Worm (Caenorhabditis elegans) whole organism, L2 larva: ENCODE results near the gene C50B8.6.

Source experiments
- F13H6.1 ChIP-seq: sonication (generic microtip); optimal IDR thresholded peaks from 2 replicates; lab custom pipeline; 2016; ENCODE audit warnings: missing genetic modification characterization, missing compliant biosample characterization
- R02D3.7 ChIP-seq: fragments of 150-350 bp; optimal IDR thresholded peaks from 2 replicates; lab custom pipeline; 2014; ENCODE audit warnings: missing biosample characterization, missing genetic modification characterization
- Y55F3AM.14 ChIP-seq: fragments of 200-800 bp; sonication (Bioruptor generic); optimal IDR thresholded peaks from 2 replicates; lab custom pipeline; 2018; ENCODE audit warnings: mild to moderate bottlenecking, missing genetic modification characterization, missing compliant biosample characterization
- ZK546.5 ChIP-seq: sonication (generic microtip); optimal IDR thresholded peaks from 2 replicates; lab custom pipeline; 2017; ENCODE audit warnings: missing biosample characterization, missing genetic modification characterization
- alr-1 ChIP-seq: fragments of 150-350 bp; optimal IDR thresholded peaks from 2 replicates; lab custom pipeline; 2014; ENCODE audit warnings: missing biosample characterization, missing genetic modification characterization
- aly-2 ChIP-seq: fragments of 150-350 bp; optimal IDR thresholded peaks from 2 replicates; lab custom pipeline; 2014; ENCODE audit warnings: missing biosample characterization, missing genetic modification characterization
- ama-1 ChIP-seq: fragments of 150-350 bp; optimal IDR thresholded peaks from 2 replicates; lab custom pipeline; 2018; ENCODE audit warnings: inconsistent platforms
- blmp-1 ChIP-seq: sonication (generic microtip); optimal IDR thresholded peaks from 2 replicates; lab custom pipeline; 2017; ENCODE audit warnings: missing genetic modification characterization, mild to moderate bottlenecking, missing compliant biosample characterization, antibody characterized with exemption, moderate library complexity; ENCODE audit not compliant: insufficient read depth
- ceh-16 ChIP-seq: fragments of 150-350 bp; optimal IDR thresholded peaks from 2 replicates; lab custom pipeline; 2014; ENCODE audit warnings: missing biosample characterization, missing genetic modification characterization
- ceh-82 ChIP-seq: fragments of 150-350 bp; optimal IDR thresholded peaks from 2 replicates; lab custom pipeline; 2014; ENCODE audit warnings: missing biosample characterization, missing genetic modification characterization
- crh-2 ChIP-seq: sonication (generic microtip); optimal IDR thresholded peaks from 2 replicates; lab custom pipeline; 2017; ENCODE audit warnings: missing biosample characterization, missing genetic modification characterization
- dmd-4 ChIP-seq: sonication (generic microtip); optimal IDR thresholded peaks from 2 replicates; lab custom pipeline; 2017; ENCODE audit warnings: missing biosample characterization, missing genetic modification characterization
- egl-27 ChIP-seq: sonication (generic microtip); optimal IDR thresholded peaks from 3 replicates; lab custom pipeline; 2017; ENCODE audit warnings: missing biosample characterization, missing genetic modification reagents, missing genetic modification characterization
- elt-3 ChIP-seq: sonication (generic microtip); optimal IDR thresholded peaks from 2 replicates; lab custom pipeline; 2017; ENCODE audit warnings: missing biosample characterization, missing genetic modification characterization
- fos-1 ChIP-seq: fragments of 150-350 bp; optimal IDR thresholded peaks from 2 replicates; lab custom pipeline; 2014; ENCODE audit warnings: missing biosample characterization, missing genetic modification characterization
- gmeb-1 ChIP-seq: fragments of 150-350 bp; optimal IDR thresholded peaks from 2 replicates; lab custom pipeline; 2014; ENCODE audit warnings: missing biosample characterization, missing genetic modification characterization
- lin-11 ChIP-seq: fragments of 150-350 bp; sonication (generic microtip); optimal IDR thresholded peaks from 2 replicates; lab custom pipeline; 2014; ENCODE audit warnings: missing biosample characterization, missing genetic modification characterization, inconsistent platforms, mixed read lengths
- lin-39 ChIP-seq: fragments of 150-350 bp; optimal IDR thresholded peaks from 2 replicates; lab custom pipeline; 2014; ENCODE audit warnings: missing biosample characterization, missing genetic modification reagents, missing genetic modification characterization
- lsy-2 ChIP-seq, 2 experiments: fragments of 150-350 bp in 1 of 2; sonication (generic microtip) in 1 of 2; optimal IDR thresholded peaks; 2 replicates each; lab custom pipeline; 2014 to 2017; ENCODE audit warnings: missing biosample characterization in 2 of 2, missing genetic modification characterization in 2 of 2
- mab-5 ChIP-seq: fragments of 150-350 bp; optimal IDR thresholded peaks from 2 replicates; lab custom pipeline; 2014; ENCODE audit warnings: missing biosample characterization, missing genetic modification characterization
- mdl-1 ChIP-seq, 2 experiments: fragments of 150-350 bp in 1 of 2; sonication (generic microtip) in 1 of 2; optimal IDR thresholded peaks; 2 replicates each; lab custom pipeline; 2017; ENCODE audit warnings: missing biosample characterization in 2 of 2, missing genetic modification characterization in 2 of 2
- nhr-10 ChIP-seq: sonication (generic microtip); optimal IDR thresholded peaks from 2 replicates; lab custom pipeline; 2017; ENCODE audit warnings: missing biosample characterization, missing genetic modification characterization
- nhr-129 ChIP-seq: fragments of 150-350 bp; optimal IDR thresholded peaks from 2 replicates; lab custom pipeline; 2014; ENCODE audit warnings: missing biosample characterization, missing genetic modification characterization
- nhr-21 ChIP-seq: fragments of 150-350 bp; optimal IDR thresholded peaks from 2 replicates; lab custom pipeline; 2014; ENCODE audit warnings: missing biosample characterization, missing genetic modification characterization
- nhr-23 ChIP-seq: fragments of 150-350 bp; optimal IDR thresholded peaks from 2 replicates; lab custom pipeline; 2014; ENCODE audit warnings: missing biosample characterization, missing genetic modification reagents, missing genetic modification characterization
- nhr-25 ChIP-seq: fragments of 150-350 bp; sonication (generic microtip); optimal IDR thresholded peaks from 3 replicates; lab custom pipeline; 2014; ENCODE audit warnings: missing biosample characterization, missing genetic modification characterization
- nhr-6 ChIP-seq: fragments of 150-350 bp; optimal IDR thresholded peaks from 2 replicates; lab custom pipeline; 2014; ENCODE audit warnings: missing biosample characterization, missing genetic modification characterization
- skn-1 ChIP-seq: sonication (generic microtip); optimal IDR thresholded peaks from 2 replicates; lab custom pipeline; 2017; ENCODE audit warnings: missing biosample characterization, missing genetic modification characterization
- sma-3 ChIP-seq: sonication (generic microtip); optimal IDR thresholded peaks from 2 replicates; lab custom pipeline; 2016; ENCODE audit warnings: missing genetic modification reagents, missing genetic modification characterization, missing compliant biosample characterization
- sma-9 ChIP-seq, 2 experiments: fragments of 150-350 bp in 1 of 2; sonication (generic microtip) in 1 of 2; optimal IDR thresholded peaks; 2 replicates each; lab custom pipeline; 2014 to 2016; ENCODE audit warnings: missing genetic modification characterization in 2 of 2, mild to moderate bottlenecking in 1 of 2, missing biosample characterization in 1 of 2, missing compliant biosample characterization in 1 of 2, missing genetic modification reagents in 1 of 2, moderate library complexity in 1 of 2
- unc-39 ChIP-seq: fragments of 150-350 bp; optimal IDR thresholded peaks from 2 replicates; lab custom pipeline; 2014; ENCODE audit warnings: missing biosample characterization, missing genetic modification characterization
- unc-55 ChIP-seq: fragments of 150-350 bp; sonication (generic microtip); optimal IDR thresholded peaks from 3 replicates; lab custom pipeline; 2014; ENCODE audit warnings: missing biosample characterization, missing genetic modification reagents, missing genetic modification characterization
- unc-62 ChIP-seq: fragments of 150-350 bp; optimal IDR thresholded peaks from 2 replicates; lab custom pipeline; 2014; ENCODE audit warnings: missing biosample characterization, missing genetic modification reagents, missing genetic modification characterization
- zag-1 ChIP-seq: fragments of 150-350 bp; optimal IDR thresholded peaks from 2 replicates; lab custom pipeline; 2014; ENCODE audit warnings: missing biosample characterization, missing genetic modification characterization
- ztf-11 ChIP-seq: sonication (generic microtip); optimal IDR thresholded peaks from 2 replicates; lab custom pipeline; 2017; ENCODE audit warnings: missing biosample characterization, missing genetic modification characterization

C50B8.6 gene

DNA sequence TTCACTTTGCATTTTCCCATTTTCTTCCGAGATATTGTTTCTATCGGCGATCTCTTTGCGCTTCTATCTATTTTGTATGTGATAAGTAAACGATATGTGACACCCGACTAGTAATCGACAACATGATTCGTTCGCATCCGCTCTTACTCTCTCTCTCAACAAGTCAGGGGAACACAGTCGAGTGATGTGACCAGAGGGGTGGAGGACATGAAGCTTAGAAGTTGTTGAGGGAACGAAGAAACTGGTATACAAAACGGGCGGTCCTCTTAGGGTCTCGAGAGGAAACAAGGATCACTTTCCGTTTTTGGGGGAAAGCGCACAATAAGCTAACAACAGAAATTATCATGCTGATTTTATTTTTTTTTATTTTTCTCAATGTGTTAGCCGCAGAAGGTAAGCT is 14.3 kb downstream of the C50B8.6 start, which contains the start of gene F53F4.4:
Gene F53F4.4, plus strand, starts transcription at position 301 of the 400 bp plus-strand sequence.
- TF ChIP-seq ZK546.5, result no peak
- no peak for TF ChIP-seq elt-3 (tag; lab: Kevin White, UChicago)
- no peak for TF ChIP-seq alr-1 (tag; lab: Kevin White, UChicago)
- TF ChIP-seq lsy-2 (tag; optimal IDR thresholded peaks at IDR 0.05; lab: Kevin White, UChicago), result no peak
- no peak for TF ChIP-seq ztf-11 (tag; lab: Kevin White, UChicago)
- TF ChIP-seq gmeb-1 (tag; lab: Kevin White, UChicago), result no peak
- no peak for TF ChIP-seq F13H6.1 (tag; lab: Kevin White, UChicago)

DNA sequence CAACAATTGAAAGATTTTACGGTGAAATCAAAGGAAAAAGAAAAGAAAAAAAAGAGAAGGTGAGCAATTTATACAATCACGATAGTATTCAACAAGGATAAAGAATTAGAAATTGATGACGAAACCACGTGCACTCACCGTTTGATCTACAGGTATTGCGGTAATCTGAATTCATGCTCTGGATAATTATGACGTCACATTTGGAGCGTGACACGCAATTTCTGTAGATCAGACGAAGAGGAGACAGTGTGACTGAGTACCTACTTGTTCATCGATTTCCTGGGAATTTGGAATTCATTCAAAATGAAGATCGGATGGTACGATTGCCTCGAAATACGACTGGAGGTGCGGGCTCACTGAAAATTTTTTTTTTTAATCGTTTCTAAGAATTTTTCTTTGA is 19.6 kb downstream of the C50B8.6 start:
- TF ChIP-seq skn-1 (tag; lab: Kevin White, UChicago), result no peak
- no peak for TF ChIP-seq lin-39 (tag; lab: Kevin White, UChicago)

ce11 chrV:13600882-13601281 is 22.1 kb downstream of the C50B8.6 start, which contains the start of gene rdy-2:
Gene rdy-2, minus strand, starts transcription at chrV:13600982.
- TF ChIP-seq ceh-16 (tag; lab: Kevin White, UChicago) (no peak), ceh-82 (tag; lab: Kevin White, UChicago) (no peak), unc-39 (tag; lab: Kevin White, UChicago) (no peak), crh-2 (tag; lab: Kevin White, UChicago) (no peak), aly-2 (tag; lab: Kevin White, UChicago) (no peak), nhr-25 (tag; lab: Kevin White, UChicago) (no peak), blmp-1 (tag; lab: Kevin White, UChicago) (no peak), F13H6.1 (tag; lab: Kevin White, UChicago) (no peak), alr-1 (tag; lab: Kevin White, UChicago) (no peak), gmeb-1 (tag; lab: Kevin White, UChicago) (no peak), mab-5 (tag; lab: Kevin White, UChicago) (no peak), ZK546.5 (no peak)

- TF ChIP-seq Y55F3AM.14 (GFP tag; lab: Kevin White, UChicago) (peak; percentile 33), nhr-21 (peak; percentile 71), nhr-25 (tag; lab: Kevin White, UChicago) (peak; percentile 9), elt-3 (tag; lab: Kevin White, UChicago) (no peak), zag-1 (tag; lab: Kevin White, UChicago) (no peak)
Measured at ce11 chrV:13606651-13607242, 28.0 kb downstream of the C50B8.6 start, which contains the start of gene fmo-4. Gene fmo-4, minus strand, starts transcription at chrV:13606701.

- TF ChIP-seq crh-2 (tag; lab: Kevin White, UChicago) (peak; percentile 15), nhr-25 (tag; lab: Kevin White, UChicago) (peak; percentile 36), ama-1 (lab: Kevin White, UChicago) (no peak), nhr-129 (tag; lab: Kevin White, UChicago) (no peak), Y55F3AM.14 (GFP tag; lab: Kevin White, UChicago) (no peak), nhr-21 (no peak), fos-1 (no peak), mdl-1 (tag; optimal IDR thresholded peaks at IDR 0.05; lab: Kevin White, UChicago) (no peak), sma-3 (GFP tag; lab: Kevin White, UChicago) (peak; percentile 60), nhr-23 (tag; lab: Kevin White, UChicago) (no peak), unc-39 (tag; lab: Kevin White, UChicago) (no peak), nhr-10 (tag; lab: Kevin White, UChicago) (no peak), lsy-2 (tag; optimal IDR thresholded peaks at IDR 0.05; lab: Kevin White, UChicago) (no peak), sma-9 (GFP tag; optimal IDR thresholded peaks at IDR 0.05; lab: Kevin White, UChicago) (peak; percentile 44), sma-9 (tag; optimal IDR thresholded peaks at IDR 0.05; lab: Kevin White, UChicago) (no peak), unc-55 (GFP tag; lab: Kevin White, UChicago) (no peak), lin-11 (tag; lab: Kevin White, UChicago) (no peak), unc-62 (no peak), nhr-6 (tag; lab: Kevin White, UChicago) (no peak), R02D3.7 (no peak), alr-1 (tag; lab: Kevin White, UChicago) (no peak), skn-1 (tag; lab: Kevin White, UChicago) (no peak), egl-27 (tag; lab: Kevin White, UChicago) (no peak), mab-5 (tag; lab: Kevin White, UChicago) (no peak), blmp-1 (tag; lab: Kevin White, UChicago) (peak; percentile 90), dmd-4 (tag; lab: Kevin White, UChicago) (no peak)
Measured at ce11 chrV:13608486-13608885, 29.7 kb downstream of the C50B8.6 start.
